Fruit fly (Drosophila melanogaster) whole organism, embryonic: Measurements from ENCODE around the gene MCTS1.

Source experiments
- Atf3 ChIP-seq: fragments of 200-800 bp; sonication (Bioruptor generic); optimal IDR thresholded peaks from 3 replicates; lab custom pipeline; 2016; ENCODE audit warnings: missing biosample characterization, missing genetic modification characterization
- Atf6 ChIP-seq: fragments of 200-800 bp; sonication (Bioruptor generic); IDR thresholded peaks from 2 replicates; pipeline ENCODE4 v1.3.6; 2022; ENCODE audit warnings: missing biosample characterization, missing genetic modification characterization
- Bgb ChIP-seq: fragments of 200-800 bp; sonication (Bioruptor generic); IDR thresholded peaks from 2 replicates; pipeline ENCODE4 v1.3.6; 2022; ENCODE audit warnings: missing biosample characterization, missing genetic modification characterization; ENCODE audit not compliant: partially characterized antibody
- CG10431 ChIP-seq: fragments of 200-800 bp; sonication (Bioruptor generic); optimal IDR thresholded peaks from 3 replicates; lab custom pipeline; 2018; ENCODE audit warnings: missing biosample characterization, mild to moderate bottlenecking, missing genetic modification characterization
- CG11247 ChIP-seq: fragments of 200-800 bp; sonication (Bioruptor generic); IDR thresholded peaks from 2 replicates; pipeline ENCODE4 v1.3.6; 2022; ENCODE audit warnings: missing biosample characterization, missing genetic modification characterization
- CG12236 ChIP-seq: fragments of 200-800 bp; sonication (Bioruptor generic); optimal IDR thresholded peaks from 2 replicates; lab custom pipeline; 2016; ENCODE audit warnings: missing biosample characterization, missing genetic modification characterization
- CG14860 ChIP-seq: fragments of 200-800 bp; sonication (Bioruptor generic); IDR thresholded peaks from 3 replicates; pipeline ENCODE4 v1.3.6; 2022; ENCODE audit warnings: missing biosample characterization, missing genetic modification characterization; ENCODE audit not compliant: partially characterized antibody
- CG15479 ChIP-seq: fragments of 200-800 bp; sonication (Bioruptor generic); optimal IDR thresholded peaks from 3 replicates; lab custom pipeline; 2019; ENCODE audit warnings: missing biosample characterization, mild to moderate bottlenecking, missing genetic modification characterization, moderate library complexity
- CG16779 ChIP-seq: fragments of 200-800 bp; sonication (Bioruptor generic); IDR thresholded peaks from 2 replicates; pipeline ENCODE4 v1.3.6; 2022; ENCODE audit warnings: missing biosample characterization, missing genetic modification characterization
- CG16813 ChIP-seq: fragments of 200-800 bp; sonication (Bioruptor generic); IDR thresholded peaks from 3 replicates; pipeline ENCODE4 v1.3.6; 2022; ENCODE audit warnings: missing biosample characterization, missing genetic modification characterization; ENCODE audit not compliant: partially characterized antibody
- CG16863 ChIP-seq: fragments of 200-800 bp; sonication (Bioruptor generic); optimal IDR thresholded peaks from 3 replicates; lab custom pipeline; 2016; ENCODE audit warnings: missing biosample characterization, missing genetic modification characterization
- CG6272 ChIP-seq: fragments of 200-800 bp; sonication (Bioruptor generic); IDR thresholded peaks from 2 replicates; pipeline ENCODE4 v1.3.6; 2022; ENCODE audit warnings: missing biosample characterization, missing genetic modification characterization
- CG6813 ChIP-seq: fragments of 200-800 bp; sonication (Bioruptor generic); optimal IDR thresholded peaks from 2 replicates; lab custom pipeline; 2017; ENCODE audit warnings: missing biosample characterization, missing genetic modification characterization, mild to moderate bottlenecking, moderate library complexity, missing genetic modification reagents
- CG7357 ChIP-seq: fragments of 200-800 bp; sonication (Bioruptor generic); IDR thresholded peaks from 3 replicates; pipeline ENCODE4 v1.3.6; 2022; ENCODE audit warnings: missing biosample characterization, missing genetic modification characterization
- CG7372 ChIP-seq: fragments of 200-800 bp; sonication (Bioruptor generic); IDR thresholded peaks from 2 replicates; pipeline ENCODE4 v1.3.6; 2022; ENCODE audit warnings: missing biosample characterization, missing genetic modification characterization
- CG8089 ChIP-seq: fragments of 200-800 bp; sonication (Bioruptor generic); optimal IDR thresholded peaks from 3 replicates; lab custom pipeline; 2016; ENCODE audit warnings: missing biosample characterization, missing genetic modification characterization
- CHES-1-like ChIP-seq: fragments of 200-800 bp; sonication (Bioruptor generic); optimal IDR thresholded peaks from 2 replicates; lab custom pipeline; 2016; ENCODE audit warnings: missing biosample characterization, missing genetic modification characterization
- CTCF ChIP-seq: fragments of 200-800 bp; sonication (Bioruptor generic); optimal IDR thresholded peaks from 2 replicates; lab custom pipeline; 2017; ENCODE audit warnings: missing biosample characterization, mild to moderate bottlenecking, missing genetic modification characterization, moderate library complexity
- CrebB ChIP-seq: fragments of 200-800 bp; sonication (Bioruptor generic); optimal IDR thresholded peaks from 3 replicates; lab custom pipeline; 2018; ENCODE audit warnings: missing biosample characterization, mild to moderate bottlenecking, missing genetic modification characterization
- Dll ChIP-seq: fragments of 200-800 bp; sonication (Bioruptor generic); IDR thresholded peaks from 4 replicates; pipeline ENCODE4 v1.3.6; 2022; ENCODE audit warnings: missing biosample characterization, missing genetic modification characterization; ENCODE audit not compliant: partially characterized antibody
- H2.0 ChIP-seq: fragments of 200-800 bp; sonication (Bioruptor generic); IDR thresholded peaks from 2 replicates; pipeline ENCODE4 v1.3.6; 2022; ENCODE audit warnings: missing biosample characterization, missing genetic modification characterization
- Lhr ChIP-seq: fragments of 200-800 bp; sonication (Bioruptor generic); optimal IDR thresholded peaks from 3 replicates; lab custom pipeline; 2017; ENCODE audit warnings: mild to moderate bottlenecking, missing biosample characterization, missing genetic modification reagents, missing genetic modification characterization
- Mrtf ChIP-seq: fragments of 200-800 bp; sonication (Bioruptor generic); IDR thresholded peaks from 3 replicates; pipeline ENCODE4 v1.3.6; 2022; ENCODE audit warnings: missing biosample characterization, missing genetic modification characterization
- Nf-YC ChIP-seq: fragments of 200-800 bp; optimal IDR thresholded peaks from 3 replicates; lab custom pipeline; 2019; ENCODE audit warnings: missing biosample characterization, mild to moderate bottlenecking, missing genetic modification characterization, moderate library complexity
- PHDP ChIP-seq: fragments of 200-800 bp; sonication (Bioruptor generic); optimal IDR thresholded peaks from 3 replicates; lab custom pipeline; 2018; ENCODE audit warnings: missing biosample characterization, mild to moderate bottlenecking, missing genetic modification characterization, moderate library complexity
- Scr ChIP-seq: fragments of 200-800 bp; sonication (Bioruptor generic); IDR thresholded peaks from 2 replicates; pipeline ENCODE4 v1.3.6; 2022; ENCODE audit warnings: missing biosample characterization, missing genetic modification characterization; ENCODE audit not compliant: partially characterized antibody
- Spps ChIP-seq: fragments of 200-800 bp; sonication (Bioruptor generic); optimal IDR thresholded peaks from 2 replicates; lab custom pipeline; 2018; ENCODE audit warnings: missing biosample characterization, mild to moderate bottlenecking, missing genetic modification characterization
- Tbp ChIP-seq: fragments of >200 bp; optimal IDR thresholded peaks from 2 replicates; lab custom pipeline; 2018; ENCODE audit warnings: missing biosample characterization, missing genetic modification characterization
- YL-1 ChIP-seq: fragments of 200-800 bp; sonication (Bioruptor generic); optimal IDR thresholded peaks from 3 replicates; lab custom pipeline; 2017; ENCODE audit warnings: missing biosample characterization, mild to moderate bottlenecking, missing genetic modification characterization
- ab ChIP-seq: fragments of 200-800 bp; sonication (Bioruptor generic); optimal IDR thresholded peaks from 2 replicates; lab custom pipeline; 2016; ENCODE audit warnings: missing biosample characterization, missing genetic modification characterization
- amos ChIP-seq: fragments of 200-800 bp; sonication (Bioruptor generic); IDR thresholded peaks from 2 replicates; pipeline ENCODE4 v1.3.6; 2022; ENCODE audit warnings: missing biosample characterization, missing genetic modification characterization; ENCODE audit not compliant: partially characterized antibody
- chm ChIP-seq: fragments of 200-800 bp; sonication (Bioruptor generic); IDR thresholded peaks from 2 replicates; pipeline ENCODE4 v1.3.6; 2022; ENCODE audit warnings: missing biosample characterization, missing genetic modification characterization
- fd3F ChIP-seq: fragments of 200-800 bp; sonication (Bioruptor generic); optimal IDR thresholded peaks from 2 replicates; lab custom pipeline; 2018; ENCODE audit warnings: missing biosample characterization, mild to moderate bottlenecking, missing genetic modification characterization, moderate library complexity
- gcm2 ChIP-seq: fragments of 200-800 bp; sonication (Bioruptor generic); optimal IDR thresholded peaks from 2 replicates; lab custom pipeline; 2016; ENCODE audit warnings: missing biosample characterization, missing genetic modification characterization
- gfzf ChIP-seq: fragments of 200-800 bp; sonication (Bioruptor generic); optimal IDR thresholded peaks from 2 replicates; lab custom pipeline; 2016; ENCODE audit warnings: missing biosample characterization, mild to moderate bottlenecking, missing genetic modification characterization, moderate library complexity
- grau ChIP-seq: fragments of 200-800 bp; optimal IDR thresholded peaks from 3 replicates; lab custom pipeline; 2019; ENCODE audit warnings: missing biosample characterization, mild to moderate bottlenecking, missing genetic modification characterization, moderate library complexity
- grn ChIP-seq: fragments of 200-800 bp; sonication (Bioruptor generic); optimal IDR thresholded peaks from 3 replicates; lab custom pipeline; 2017; ENCODE audit warnings: missing biosample characterization, missing genetic modification characterization
- gsb-n ChIP-seq: fragments of 200-800 bp; sonication (Bioruptor generic); optimal IDR thresholded peaks from 3 replicates; lab custom pipeline; 2018; ENCODE audit warnings: missing biosample characterization, mild to moderate bottlenecking, missing genetic modification characterization
- hb ChIP-seq: fragments of 200-800 bp; sonication (Bioruptor generic); IDR thresholded peaks from 3 replicates; pipeline ENCODE4 v1.3.6; 2022; ENCODE audit warnings: missing biosample characterization, missing genetic modification characterization; ENCODE audit not compliant: partially characterized antibody
- insv ChIP-seq, 2 experiments: fragments of 200-800 bp; sonication (Bioruptor generic); optimal IDR thresholded peaks; 3 replicates each; lab custom pipeline; 2016 to 2018; ENCODE audit warnings: missing biosample characterization in 2 of 2, missing genetic modification characterization in 2 of 2
- jigr1 ChIP-seq: fragments of 200-800 bp; sonication (Bioruptor generic); IDR thresholded peaks from 3 replicates; pipeline ENCODE4 v1.3.6; 2022; ENCODE audit warnings: missing biosample characterization, missing genetic modification characterization
- jumu ChIP-seq: fragments of 200-800 bp; sonication (Bioruptor generic); optimal IDR thresholded peaks from 3 replicates; lab custom pipeline; 2016; ENCODE audit warnings: missing biosample characterization, missing genetic modification characterization
- kay ChIP-seq: fragments of 200-800 bp; sonication (Bioruptor generic); optimal IDR thresholded peaks from 2 replicates; lab custom pipeline; 2016; ENCODE audit warnings: missing biosample characterization, missing genetic modification characterization
- lilli ChIP-seq: fragments of 200-800 bp; sonication (Bioruptor generic); optimal IDR thresholded peaks from 3 replicates; lab custom pipeline; 2016; ENCODE audit warnings: missing biosample characterization, missing genetic modification characterization
- lov ChIP-seq, 2 experiments: fragments of 200-800 bp in 1 of 2; fragments of >200 bp in 1 of 2; sonication (Bioruptor generic) in 1 of 2; IDR thresholded peaks in 1 of 2; optimal IDR thresholded peaks in 1 of 2; 2 replicates in 1 of 2; 3 replicates in 1 of 2; pipeline versions ENCODE4 v1.3.6 to Lab custom; 2017 to 2022; ENCODE audit warnings: missing biosample characterization in 1 of 2, missing genetic modification characterization in 1 of 2
- slp2 ChIP-seq: fragments of 200-800 bp; sonication (Bioruptor generic); optimal IDR thresholded peaks from 2 replicates; lab custom pipeline; 2016; ENCODE audit warnings: missing biosample characterization, missing genetic modification characterization
- sna ChIP-seq: fragments of 200-800 bp; sonication (Bioruptor generic); IDR thresholded peaks from 2 replicates; pipeline ENCODE4 v1.3.6; 2022; ENCODE audit warnings: missing biosample characterization, missing genetic modification characterization; ENCODE audit not compliant: partially characterized antibody
- stc ChIP-seq: fragments of 200-800 bp; sonication (Bioruptor generic); IDR thresholded peaks from 2 replicates; pipeline ENCODE4 v1.3.6; 2022; ENCODE audit warnings: missing biosample characterization, missing genetic modification characterization
- tll ChIP-seq, 2 experiments: fragments of 200-800 bp in 1 of 2; fragments of >200 bp in 1 of 2; sonication (Bioruptor generic) in 1 of 2; optimal IDR thresholded peaks; 2 replicates each; lab custom pipeline; 2017 to 2019; ENCODE audit warnings: missing biosample characterization in 2 of 2, missing genetic modification characterization in 2 of 2, mild to moderate bottlenecking in 1 of 2, moderate library complexity in 1 of 2
- zfh2 ChIP-seq: fragments of 200-800 bp; sonication (Bioruptor generic); optimal IDR thresholded peaks from 2 replicates; lab custom pipeline; 2016; ENCODE audit warnings: missing biosample characterization, missing genetic modification characterization

Gene MCTS1

DNA sequence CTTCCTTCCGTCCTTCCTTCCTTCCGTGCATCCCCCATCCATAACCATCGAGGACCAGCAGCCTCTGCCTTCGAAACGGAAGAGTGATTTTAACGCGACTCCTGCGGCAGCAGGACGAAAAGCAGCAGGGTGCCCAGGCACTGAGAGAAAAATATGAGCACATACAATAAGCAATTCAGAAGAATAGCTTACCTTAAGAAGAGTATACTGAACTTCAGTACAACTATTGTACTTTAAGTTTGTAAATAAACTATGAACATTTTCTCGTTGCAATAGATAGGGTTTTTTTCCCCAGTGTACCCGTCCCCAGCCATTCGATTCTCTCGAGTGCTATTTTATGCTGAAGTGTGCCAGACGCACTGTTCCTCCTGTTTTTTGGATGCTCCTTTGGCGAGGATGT lies 6.0 kb upstream of the MCTS1 start (continued):
- TF ChIP-seq CrebB (tag; lab: Kevin White, UChicago) (peak; percentile 71), CG8089 (GFP tag; lab: Kevin White, UChicago) (peak; percentile 67), Lhr (peak; percentile 50), amos (GFP tag; lab: Robert Waterston, UW) (no peak), CHES-1-like (peak; percentile 63), Nf-YC (tag; lab: Kevin White, UChicago) (peak; percentile 59), CG14860 (GFP tag; lab: Robert Waterston, UW) (no peak), insv (GFP tag; optimal IDR thresholded peaks at IDR 0.05; lab: Kevin White, UChicago) (no peak), CG16813 (GFP tag; lab: Robert Waterston, UW) (no peak), lov (optimal IDR thresholded peaks at IDR 0.05; lab: Kevin White, UChicago) (no peak), lov (GFP tag; IDR thresholded peaks at IDR 0.05; lab: Robert Waterston, UW) (peak; percentile 77; the same call in 2 of the 3 replicates), Tbp (GFP tag; lab: Kevin White, UChicago) (no peak), CG15479 (GFP tag; lab: Kevin White, UChicago) (no peak), jumu (GFP tag; lab: Kevin White, UChicago) (peak; percentile 74), kay (peak; percentile 64), lilli (GFP tag; lab: Kevin White, UChicago) (peak; percentile 74), CG6813 (GFP tag; lab: Kevin White, UChicago) (peak; percentile 82), fd3F (GFP tag; lab: Kevin White, UChicago) (peak; percentile 33), H2.0 (GFP tag; lab: Robert Waterston, UW) (peak; percentile 75), stc (peak; percentile 71), gcm2 (GFP tag; lab: Kevin White, UChicago) (peak; percentile 52), zfh2 (no peak), Atf3 (GFP tag; lab: Kevin White, UChicago) (peak; percentile 64), CG16863 (GFP tag; lab: Kevin White, UChicago) (peak; percentile 88), CTCF (GFP tag; lab: Kevin White, UChicago) (peak; percentile 24), Dll (GFP tag; lab: Robert Waterston, UW) (no peak), Bgb (GFP tag; lab: Robert Waterston, UW) (no peak), CG12236 (GFP tag; lab: Kevin White, UChicago) (peak; percentile 28), CG6272 (GFP tag; lab: Robert Waterston, UW) (peak; percentile 66; the same call in 1 of the 2 replicates), ab (GFP tag; lab: Kevin White, UChicago) (peak; percentile 41), grn (GFP tag; lab: Kevin White, UChicago) (no peak), CG11247 (peak; percentile 69), gsb-n (tag; lab: Kevin White, UChicago) (peak; percentile 63), chm (peak; percentile 86; the same call in 1 of the 2 replicates), Mrtf (GFP tag; lab: Robert Waterston, UW) (peak; percentile 67; the same call in 2 of the 3 replicates), hb (GFP tag; lab: Robert Waterston, UW) (no peak), CG7372 (peak; percentile 55; the same call in 1 of the 2 replicates), sna (GFP tag; lab: Robert Waterston, UW) (no peak), YL-1 (GFP tag; lab: Kevin White, UChicago) (no peak), grau (tag; lab: Kevin White, UChicago) (peak; percentile 79), slp2 (GFP tag; lab: Kevin White, UChicago) (peak; percentile 46), Scr (GFP tag; lab: Robert Waterston, UW) (no peak), Atf6 (GFP tag; lab: Robert Waterston, UW) (peak; percentile 60), Spps (peak; percentile 41), CG16779 (GFP tag; lab: Robert Waterston, UW) (no peak), CG7357 (no peak), jigr1 (GFP tag; lab: Robert Waterston, UW) (0 out of 3 replicates have a peak, but pooled peaks have one; percentile 17), PHDP (peak; percentile 71), tll (GFP tag; optimal IDR thresholded peaks at IDR 0.05; lab: Kevin White, UChicago) (no peak), gfzf (GFP tag; lab: Kevin White, UChicago) (no peak), CG10431 (peak; percentile 50)
